Worm (Caenorhabditis elegans) whole organism, L1 larva: ENCODE data around the gene C02B10.4.

Experiments
- C04F5.9 ChIP-seq: sonication (generic microtip); optimal IDR thresholded peaks from 2 replicates; lab custom pipeline; 2016; ENCODE audit warnings: missing genetic modification characterization, missing compliant biosample characterization
- C34B4.2 ChIP-seq: sonication (generic microtip); optimal IDR thresholded peaks from 2 replicates; lab custom pipeline; 2017; ENCODE audit warnings: mild to moderate bottlenecking, missing genetic modification characterization, missing compliant biosample characterization
- F16B12.6 ChIP-seq: fragments of 150-350 bp; optimal IDR thresholded peaks from 2 replicates; lab custom pipeline; 2014; ENCODE audit warnings: missing biosample characterization, missing genetic modification characterization
- Y116A8C.19 ChIP-seq: sonication (generic microtip); optimal IDR thresholded peaks from 2 replicates; lab custom pipeline; 2016; ENCODE audit warnings: missing compliant biosample characterization, missing genetic modification characterization, borderline replicate concordance
- aha-1 ChIP-seq: fragments of 150-350 bp; optimal IDR thresholded peaks from 2 replicates; lab custom pipeline; 2014; ENCODE audit warnings: missing biosample characterization, missing genetic modification characterization
- alr-1 ChIP-seq: fragments of 200-800 bp; sonication (Bioruptor generic); optimal IDR thresholded peaks from 2 replicates; lab custom pipeline; 2018; ENCODE audit warnings: borderline replicate concordance, mild to moderate bottlenecking, missing genetic modification characterization, missing compliant biosample characterization
- ceh-63 ChIP-seq: fragments of 200-800 bp; sonication (Bioruptor generic); optimal IDR thresholded peaks from 2 replicates; lab custom pipeline; 2018; ENCODE audit warnings: mild to moderate bottlenecking, missing genetic modification characterization, missing compliant biosample characterization
- ceh-8 ChIP-seq: fragments of 200-800 bp; sonication (Bioruptor generic); optimal IDR thresholded peaks from 2 replicates; lab custom pipeline; 2018; ENCODE audit warnings: mild to moderate bottlenecking, missing genetic modification characterization, moderate library complexity, missing compliant biosample characterization
- ceh-82 ChIP-seq, 3 experiments: fragments of 150-350 bp in 1 of 3; sonication (generic microtip) in 2 of 3; optimal IDR thresholded peaks; 2 replicates each; lab custom pipeline; 2014 to 2017; ENCODE audit warnings: missing biosample characterization in 3 of 3, missing genetic modification characterization in 3 of 3
- ceh-88 ChIP-seq: fragments of 200-800 bp; sonication (Bioruptor generic); IDR thresholded peaks from 2 replicates; pipeline ENCODE4 v1.3.6; 2022; ENCODE audit warnings: missing genetic modification characterization, missing compliant biosample characterization
- dpl-1 ChIP-seq, 3 experiments: fragments of 150-350 bp in 2 of 3; sonication (generic microtip) in 1 of 3; optimal IDR thresholded peaks; 2 replicates each; lab custom pipeline; 2014 to 2017; ENCODE audit warnings: missing biosample characterization in 3 of 3, missing genetic modification characterization in 3 of 3, missing genetic modification reagents in 3 of 3
- dsc-1 ChIP-seq: sonication (generic microtip); optimal IDR thresholded peaks from 2 replicates; lab custom pipeline; 2016; ENCODE audit warnings: mild to moderate bottlenecking, missing genetic modification characterization, missing compliant biosample characterization
- efl-1 ChIP-seq, 4 experiments: fragments of 150-350 bp; optimal IDR thresholded peaks in 3 of 4; peaks in 1 of 4; 1 replicate in 1 of 4; 2 replicates in 3 of 4; lab custom pipeline; 2014; ENCODE audit warnings: missing biosample characterization in 2 of 4, missing genetic modification characterization in 2 of 4, missing genetic modification reagents in 2 of 4
- efl-3 ChIP-seq: fragments of 200-800 bp; sonication (Bioruptor generic); optimal IDR thresholded peaks from 2 replicates; lab custom pipeline; 2018; ENCODE audit warnings: mild to moderate bottlenecking, missing genetic modification characterization, missing compliant biosample characterization
- egl-13 ChIP-seq: sonication (generic microtip); optimal IDR thresholded peaks from 2 replicates; lab custom pipeline; 2016; ENCODE audit warnings: missing genotype, missing genetic modification reagents, missing genetic modification characterization, missing compliant biosample characterization
- egl-27 ChIP-seq, 2 experiments: fragments of 150-350 bp in 1 of 2; sonication (generic microtip); optimal IDR thresholded peaks; 3 replicates each; lab custom pipeline; 2017 to 2018; ENCODE audit warnings: missing biosample characterization in 2 of 2, missing genetic modification characterization in 2 of 2, missing genetic modification reagents in 2 of 2
- elt-2 ChIP-seq: sonication (generic microtip); optimal IDR thresholded peaks from 2 replicates; lab custom pipeline; 2016; ENCODE audit warnings: missing genetic modification characterization, mild to moderate bottlenecking, inconsistent platforms, missing compliant biosample characterization, missing genetic modification reagents
- fkh-10 ChIP-seq: sonication (generic microtip); optimal IDR thresholded peaks from 2 replicates; lab custom pipeline; 2017; ENCODE audit warnings: missing biosample characterization, missing genetic modification reagents, missing genetic modification characterization
- fkh-8 ChIP-seq: sonication (generic microtip); optimal IDR thresholded peaks from 2 replicates; lab custom pipeline; 2016; ENCODE audit warnings: mild to moderate bottlenecking, missing genetic modification characterization, missing compliant biosample characterization
- fos-1 ChIP-seq: fragments of 150-350 bp; optimal IDR thresholded peaks from 2 replicates; lab custom pipeline; 2014; ENCODE audit warnings: missing biosample characterization, missing genetic modification characterization
- hlh-17 ChIP-seq: fragments of 200-800 bp; sonication (Bioruptor generic); optimal IDR thresholded peaks from 2 replicates; lab custom pipeline; 2018; ENCODE audit warnings: missing genetic modification characterization, mild to moderate bottlenecking, missing compliant biosample characterization, moderate library complexity, borderline replicate concordance
- hlh-4 ChIP-seq: sonication (generic microtip); optimal IDR thresholded peaks from 2 replicates; lab custom pipeline; 2016; ENCODE audit warnings: mild to moderate bottlenecking, missing genetic modification characterization, missing compliant biosample characterization
- irx-1 ChIP-seq: sonication (generic microtip); optimal IDR thresholded peaks from 2 replicates; lab custom pipeline; 2016; ENCODE audit warnings: missing genetic modification characterization, missing compliant biosample characterization
- isw-1 ChIP-seq: fragments of 200-800 bp; sonication (Bioruptor generic); IDR thresholded peaks from 2 replicates; pipeline ENCODE4 v1.3.6; 2022; ENCODE audit warnings: missing genetic modification characterization, missing compliant biosample characterization
- lin-14 ChIP-seq: fragments of 200-800 bp; sonication (Bioruptor generic); optimal IDR thresholded peaks from 2 replicates; lab custom pipeline; 2018; ENCODE audit warnings: mild to moderate bottlenecking, missing genetic modification characterization, moderate library complexity, missing compliant biosample characterization
- lin-35 ChIP-seq, 2 experiments: fragments of 150-350 bp; optimal IDR thresholded peaks; 2 replicates each; lab custom pipeline; 2014; ENCODE audit warnings: missing biosample characterization in 2 of 2, missing genetic modification characterization in 2 of 2, missing genetic modification reagents in 2 of 2
- lin-39 ChIP-seq: fragments of 150-350 bp; optimal IDR thresholded peaks from 2 replicates; lab custom pipeline; 2014; ENCODE audit warnings: missing biosample characterization, missing genetic modification reagents, missing genetic modification characterization
- lsy-2 ChIP-seq, 2 experiments: fragments of 150-350 bp; optimal IDR thresholded peaks; 2 replicates each; lab custom pipeline; 2014; ENCODE audit warnings: missing biosample characterization in 2 of 2, missing genetic modification characterization in 2 of 2
- mab-9 ChIP-seq: fragments of 200-800 bp; sonication (Bioruptor generic); IDR thresholded peaks from 2 replicates; pipeline ENCODE4 v1.3.6; 2022; ENCODE audit warnings: missing genetic modification reagents, missing genetic modification characterization, missing compliant biosample characterization
- nhr-19 ChIP-seq: fragments of 200-800 bp; sonication (Bioruptor generic); conservative IDR thresholded peaks from 2 replicates; pipeline ENCODE4 v1.3.6; 2022; ENCODE audit warnings: missing genetic modification characterization, missing compliant biosample characterization
- nhr-20 ChIP-seq: sonication (generic microtip); optimal IDR thresholded peaks from 2 replicates; lab custom pipeline; 2016; ENCODE audit warnings: mild to moderate bottlenecking, missing genetic modification characterization, missing compliant biosample characterization
- nhr-237 ChIP-seq: fragments of 150-350 bp; optimal IDR thresholded peaks from 2 replicates; lab custom pipeline; 2014; ENCODE audit warnings: missing biosample characterization, missing genetic modification characterization
- nhr-28 ChIP-seq: fragments of 150-350 bp; optimal IDR thresholded peaks from 2 replicates; lab custom pipeline; 2014; ENCODE audit warnings: missing biosample characterization, missing genetic modification characterization
- nhr-47 ChIP-seq: sonication (generic microtip); optimal IDR thresholded peaks from 2 replicates; lab custom pipeline; 2016; ENCODE audit warnings: mild to moderate bottlenecking, missing genetic modification characterization, moderate library complexity, missing compliant biosample characterization
- nhr-71 ChIP-seq: sonication (generic microtip); optimal IDR thresholded peaks from 2 replicates; lab custom pipeline; 2016; ENCODE audit warnings: mild to moderate bottlenecking, missing genetic modification characterization, moderate library complexity, missing compliant biosample characterization
- nhr-84 ChIP-seq: sonication (generic microtip); optimal IDR thresholded peaks from 2 replicates; lab custom pipeline; 2017; ENCODE audit warnings: missing biosample characterization, missing genetic modification characterization
- pag-3 ChIP-seq: sonication (generic microtip); optimal IDR thresholded peaks from 2 replicates; lab custom pipeline; 2017; ENCODE audit warnings: missing genetic modification characterization, mild to moderate bottlenecking, missing compliant biosample characterization, antibody characterized with exemption, borderline replicate concordance; ENCODE audit not compliant: insufficient read depth
- pax-3 ChIP-seq: fragments of 200-800 bp; sonication (Bioruptor generic); optimal IDR thresholded peaks from 2 replicates; lab custom pipeline; 2018; ENCODE audit warnings: mild to moderate bottlenecking, missing genetic modification characterization, moderate library complexity, missing compliant biosample characterization
- skn-1 ChIP-seq: fragments of 150-350 bp; optimal IDR thresholded peaks from 2 replicates; lab custom pipeline; 2014; ENCODE audit warnings: missing biosample characterization, missing genetic modification characterization
- snpc-4 ChIP-seq: fragments of 150-350 bp; optimal IDR thresholded peaks from 2 replicates; lab custom pipeline; 2014; ENCODE audit warnings: missing biosample characterization, missing genetic modification characterization
- snu-23 ChIP-seq: sonication (generic microtip); optimal IDR thresholded peaks from 2 replicates; lab custom pipeline; 2016; ENCODE audit warnings: missing genetic modification characterization, missing compliant biosample characterization
- sox-4 ChIP-seq: sonication (generic microtip); optimal IDR thresholded peaks from 2 replicates; lab custom pipeline; 2016; ENCODE audit warnings: missing genetic modification characterization, missing compliant biosample characterization
- sup-37 ChIP-seq: fragments of 200-800 bp; sonication (Bioruptor generic); optimal IDR thresholded peaks from 2 replicates; lab custom pipeline; 2018; ENCODE audit warnings: mild to moderate bottlenecking, missing genetic modification characterization, missing compliant biosample characterization
- swsn-7 ChIP-seq: sonication (generic microtip); optimal IDR thresholded peaks from 2 replicates; lab custom pipeline; 2016; ENCODE audit warnings: missing genetic modification characterization, missing compliant biosample characterization
- tbx-2 ChIP-seq: sonication (generic microtip); optimal IDR thresholded peaks from 2 replicates; lab custom pipeline; 2016; ENCODE audit warnings: missing genetic modification characterization, missing compliant biosample characterization
- unc-130 ChIP-seq: fragments of 150-350 bp; optimal IDR thresholded peaks from 2 replicates; lab custom pipeline; 2017; ENCODE audit warnings: missing biosample characterization, missing genetic modification characterization, inconsistent platforms
- unc-86 ChIP-seq: sonication (generic microtip); optimal IDR thresholded peaks from 2 replicates; lab custom pipeline; 2016; ENCODE audit warnings: missing genetic modification characterization, missing compliant biosample characterization
- unc-98 ChIP-seq: fragments of 200-800 bp; sonication (Bioruptor generic); IDR thresholded peaks from 2 replicates; pipeline ENCODE4 v1.3.6; 2022; ENCODE audit warnings: missing genetic modification characterization, missing compliant biosample characterization
- zag-1 ChIP-seq: fragments of 150-350 bp; optimal IDR thresholded peaks from 2 replicates; lab custom pipeline; 2014; ENCODE audit warnings: missing biosample characterization, missing genetic modification characterization
- ztf-11 ChIP-seq, 2 experiments: sonication (generic microtip); optimal IDR thresholded peaks; 2 replicates each; lab custom pipeline; 2016 to 2017; ENCODE audit warnings: missing genetic modification characterization in 2 of 2, missing biosample characterization in 1 of 2, missing compliant biosample characterization in 1 of 2

C02B10.4 gene

ce11 chrIV:5090993-5091793 lies at the start of gene C02B10.4, which contains the start of gene snpn-1:
Gene C02B10.4, plus strand, starts transcription at chrIV:5091586.
Gene snpn-1, minus strand, starts transcription at chrIV:5091043.
- TF ChIP-seq lin-39 (tag; lab: Kevin White, UChicago) (peak; percentile 35), pax-3 (tag; lab: Kevin White, UChicago) (no peak), alr-1 (no peak), F16B12.6 (tag; lab: Kevin White, UChicago) (peak; percentile 92), nhr-20 (tag; lab: Kevin White, UChicago) (peak; percentile 64), Y116A8C.19 (tag; lab: Kevin White, UChicago) (no peak), ztf-11 (tag; optimal IDR thresholded peaks at IDR 0.05; lab: Kevin White, UChicago) (no peak), unc-130 (peak; percentile 36), lin-14 (peak; percentile 56), efl-3 (GFP tag; lab: Kevin White, UChicago) (no peak), ceh-8 (GFP tag; lab: Kevin White, UChicago) (no peak), C04F5.9 (tag; lab: Kevin White, UChicago) (peak; percentile 10), zag-1 (no peak), ceh-88 (GFP tag; lab: Robert Waterston, UW) (no peak), fkh-10 (GFP tag; lab: Kevin White, UChicago) (peak; percentile 16), nhr-47 (peak; percentile 73), C34B4.2 (tag; lab: Kevin White, UChicago) (no peak), nhr-84 (tag; lab: Kevin White, UChicago) (no peak), swsn-7 (peak; percentile 65), sox-4 (tag; lab: Kevin White, UChicago) (no peak), hlh-17 (GFP tag; lab: Kevin White, UChicago) (no peak), nhr-19 (GFP tag; lab: Robert Waterston, UW) (peak; percentile 54), pag-3 (no peak), fkh-8 (tag; lab: Kevin White, UChicago) (peak; percentile 26), nhr-237 (tag; lab: Kevin White, UChicago) (no peak), ceh-63 (no peak), tbx-2 (tag; lab: Kevin White, UChicago) (peak; percentile 56), snpc-4 (tag; lab: Kevin White, UChicago) (peak; percentile 32), skn-1 (no peak), ceh-82 (tag; optimal IDR thresholded peaks at IDR 0.05; lab: Kevin White, UChicago) (peak; percentile 25 to 68 (median 51)), irx-1 (tag; lab: Kevin White, UChicago) (peak; percentile 48), mab-9 (GFP tag; lab: Robert Waterston, UW) (no peak), dsc-1 (peak; percentile 50), egl-13 (tag; lab: Kevin White, UChicago) (no peak), unc-86 (peak; percentile 21), efl-1 (optimal IDR thresholded peaks at IDR 0.05; lab: Kevin White, UChicago) (peak; percentile 57 to 64), efl-1 (GFP tag; optimal IDR thresholded peaks at IDR 0.05 in 1 of 2; lab: Kevin White, UChicago) (peak; percentile 71 to 97), elt-2 (tag; lab: Kevin White, UChicago) (no peak), lsy-2 (tag; optimal IDR thresholded peaks at IDR 0.05; lab: Kevin White, UChicago) (peak; percentile 98 to 99), hlh-4 (tag; lab: Kevin White, UChicago) (no peak), dpl-1 (GFP tag; optimal IDR thresholded peaks at IDR 0.05; lab: Kevin White, UChicago) (peak; percentile 49 to 62 (median 62)), nhr-28 (tag; lab: Kevin White, UChicago) (no peak), snu-23 (peak; percentile 77), isw-1 (GFP tag; lab: Robert Waterston, UW) (peak; percentile 51; the same call in 1 of the 2 replicates), lin-35 (GFP tag; optimal IDR thresholded peaks at IDR 0.05; lab: Kevin White, UChicago) (peak; percentile 67 to 72), unc-98 (no peak), sup-37 (no peak), nhr-71 (tag; lab: Kevin White, UChicago) (peak; percentile 71), aha-1 (tag; lab: Kevin White, UChicago) (no peak), egl-27 (tag; optimal IDR thresholded peaks at IDR 0.05; lab: Kevin White, UChicago) (no peak), fos-1 (tag; lab: Kevin White, UChicago) (peak; percentile 17)
